Worm (Caenorhabditis elegans) whole organism, late embryonic: ENCODE results near the gene apa-2.
A peak's percentile ranks its signal among the peaks of the same experiment; 100 is the strongest.

ENCODE experiments used
- C08G9.2 ChIP-seq: sonication (generic microtip); optimal IDR thresholded peaks from 2 replicates; lab custom pipeline; 2016; ENCODE audit warnings: mild to moderate bottlenecking, missing genetic modification characterization, moderate library complexity, missing compliant biosample characterization
- F13H6.1 ChIP-seq: sonication (generic microtip); optimal IDR thresholded peaks from 2 replicates; lab custom pipeline; 2016; ENCODE audit warnings: missing genetic modification characterization, missing compliant biosample characterization
- K02D7.2 ChIP-seq: sonication (generic microtip); optimal IDR thresholded peaks from 2 replicates; lab custom pipeline; 2017; ENCODE audit warnings: mild to moderate bottlenecking, missing genetic modification characterization, missing compliant biosample characterization
- Y22D7AL.16 ChIP-seq: sonication (generic microtip); optimal IDR thresholded peaks from 2 replicates; lab custom pipeline; 2016; ENCODE audit warnings: missing genetic modification characterization, missing compliant biosample characterization
- ahr-1 ChIP-seq: sonication (generic microtip); optimal IDR thresholded peaks from 2 replicates; lab custom pipeline; 2016; ENCODE audit warnings: missing genetic modification characterization, missing compliant biosample characterization
- ama-1 ChIP-seq: fragments of 150-350 bp; optimal IDR thresholded peaks from 2 replicates; lab custom pipeline; 2014
- ceh-14 ChIP-seq: sonication (generic microtip); optimal IDR thresholded peaks from 2 replicates; lab custom pipeline; 2016; ENCODE audit warnings: missing genotype, missing genetic modification characterization, missing compliant biosample characterization
- ceh-18 ChIP-seq: sonication (generic microtip); optimal IDR thresholded peaks from 2 replicates; lab custom pipeline; 2016; ENCODE audit warnings: missing genetic modification characterization, missing compliant biosample characterization
- ceh-19 ChIP-seq: fragments of 200-800 bp; sonication (Bioruptor generic); optimal IDR thresholded peaks from 2 replicates; lab custom pipeline; 2018; ENCODE audit warnings: mild to moderate bottlenecking, missing genetic modification characterization, missing compliant biosample characterization
- ceh-2 ChIP-seq: sonication (generic microtip); optimal IDR thresholded peaks from 2 replicates; lab custom pipeline; 2016; ENCODE audit warnings: missing genotype, missing genetic modification characterization, missing compliant biosample characterization
- ceh-30 ChIP-seq: fragments of 150-350 bp; optimal IDR thresholded peaks from 2 replicates; lab custom pipeline; 2014; ENCODE audit warnings: missing biosample characterization, missing genetic modification characterization
- ceh-31 ChIP-seq: sonication (generic microtip); optimal IDR thresholded peaks from 2 replicates; lab custom pipeline; 2016; ENCODE audit warnings: missing genetic modification characterization, missing compliant biosample characterization
- ceh-34 ChIP-seq: sonication (generic microtip); optimal IDR thresholded peaks from 2 replicates; lab custom pipeline; 2016; ENCODE audit warnings: mild to moderate bottlenecking, missing genetic modification characterization, missing compliant biosample characterization
- ceh-45 ChIP-seq: fragments of 200-800 bp; sonication (Bioruptor generic); IDR thresholded peaks from 2 replicates; pipeline ENCODE4 v1.3.6; 2022; ENCODE audit warnings: missing genetic modification reagents, missing genetic modification characterization, missing compliant biosample characterization
- ceh-48 ChIP-seq: sonication (generic microtip); optimal IDR thresholded peaks from 2 replicates; lab custom pipeline; 2016; ENCODE audit warnings: missing genetic modification characterization, inconsistent platforms, missing compliant biosample characterization
- ceh-6 ChIP-seq: fragments of 200-800 bp; sonication (Bioruptor generic); optimal IDR thresholded peaks from 2 replicates; lab custom pipeline; 2018; ENCODE audit warnings: mild to moderate bottlenecking, missing genetic modification characterization, missing compliant biosample characterization
- che-1 ChIP-seq: sonication (generic microtip); optimal IDR thresholded peaks from 2 replicates; lab custom pipeline; 2016; ENCODE audit warnings: mild to moderate bottlenecking, missing genetic modification characterization, missing compliant biosample characterization
- dve-1 ChIP-seq: sonication (generic microtip); optimal IDR thresholded peaks from 2 replicates; lab custom pipeline; 2017; ENCODE audit warnings: antibody characterized with exemption, mild to moderate bottlenecking, missing genetic modification characterization, missing compliant biosample characterization
- elt-2 ChIP-seq: sonication (generic microtip); optimal IDR thresholded peaks from 2 replicates; lab custom pipeline; 2016; ENCODE audit warnings: missing genetic modification reagents, missing genetic modification characterization, missing compliant biosample characterization
- elt-4 ChIP-seq: sonication (generic microtip); optimal IDR thresholded peaks from 2 replicates; lab custom pipeline; 2016; ENCODE audit warnings: missing genetic modification characterization, missing compliant biosample characterization
- ets-4 ChIP-seq: sonication (generic microtip); optimal IDR thresholded peaks from 2 replicates; lab custom pipeline; 2016; ENCODE audit warnings: missing genetic modification characterization, missing compliant biosample characterization
- eyg-1 ChIP-seq: sonication (generic microtip); optimal IDR thresholded peaks from 2 replicates; lab custom pipeline; 2016; ENCODE audit warnings: missing genotype, missing genetic modification characterization, missing compliant biosample characterization
- fax-1 ChIP-seq: sonication (generic microtip); optimal IDR thresholded peaks from 2 replicates; lab custom pipeline; 2016; ENCODE audit warnings: missing genotype, missing genetic modification characterization, missing compliant biosample characterization
- fkh-10 ChIP-seq: fragments of 150-350 bp; optimal IDR thresholded peaks from 2 replicates; lab custom pipeline; 2014; ENCODE audit warnings: missing biosample characterization, missing genetic modification reagents, missing genetic modification characterization
- fkh-6 ChIP-seq: sonication (generic microtip); optimal IDR thresholded peaks from 2 replicates; lab custom pipeline; 2016; ENCODE audit warnings: missing genetic modification characterization, missing compliant biosample characterization
- gmeb-2 ChIP-seq: sonication (generic microtip); optimal IDR thresholded peaks from 2 replicates; lab custom pipeline; 2016; ENCODE audit warnings: missing genetic modification characterization, inconsistent platforms, missing compliant biosample characterization
- hlh-13 ChIP-seq: fragments of 200-800 bp; sonication (Bioruptor generic); optimal IDR thresholded peaks from 2 replicates; lab custom pipeline; 2018; ENCODE audit warnings: mild to moderate bottlenecking, missing genetic modification characterization, missing compliant biosample characterization
- hlh-30 ChIP-seq: sonication (generic microtip); optimal IDR thresholded peaks from 2 replicates; lab custom pipeline; 2017; ENCODE audit warnings: antibody characterized with exemption, missing genetic modification characterization, missing compliant biosample characterization; ENCODE audit not compliant: insufficient read depth
- hlh-8 ChIP-seq: sonication (generic microtip); optimal IDR thresholded peaks from 2 replicates; lab custom pipeline; 2016; ENCODE audit warnings: missing genotype, missing genetic modification characterization, missing compliant biosample characterization
- lim-6 ChIP-seq: sonication (generic microtip); optimal IDR thresholded peaks from 2 replicates; lab custom pipeline; 2016; ENCODE audit warnings: missing genetic modification characterization, missing compliant biosample characterization
- lin-11 ChIP-seq: fragments of 200-800 bp; sonication (Bioruptor generic); optimal IDR thresholded peaks from 2 replicates; lab custom pipeline; 2018; ENCODE audit warnings: mild to moderate bottlenecking, missing genetic modification characterization, missing compliant biosample characterization
- madf-2 ChIP-seq: sonication (generic microtip); optimal IDR thresholded peaks from 2 replicates; lab custom pipeline; 2017; ENCODE audit warnings: missing genetic modification characterization, missing compliant biosample characterization
- mec-3 ChIP-seq: sonication (generic microtip); optimal IDR thresholded peaks from 2 replicates; lab custom pipeline; 2016; ENCODE audit warnings: borderline replicate concordance, missing genetic modification characterization, missing compliant biosample characterization
- npax-4 ChIP-seq: sonication (generic microtip); optimal IDR thresholded peaks from 2 replicates; lab custom pipeline; 2016; ENCODE audit warnings: missing genetic modification characterization, missing compliant biosample characterization
- pag-3 ChIP-seq: sonication (generic microtip); optimal IDR thresholded peaks from 2 replicates; lab custom pipeline; 2016; ENCODE audit warnings: missing compliant biosample characterization, missing genetic modification characterization, borderline replicate concordance
- pax-1 ChIP-seq: fragments of 150-350 bp; optimal IDR thresholded peaks from 2 replicates; lab custom pipeline; 2014; ENCODE audit warnings: missing biosample characterization, missing genetic modification characterization
- ref-2 ChIP-seq: sonication (generic microtip); optimal IDR thresholded peaks from 2 replicates; lab custom pipeline; 2016; ENCODE audit warnings: missing genetic modification characterization, missing compliant biosample characterization
- rnt-1 ChIP-seq: sonication (generic microtip); optimal IDR thresholded peaks from 2 replicates; lab custom pipeline; 2016; ENCODE audit warnings: missing genetic modification characterization, missing compliant biosample characterization
- sdc-2 ChIP-seq: sonication (generic microtip); optimal IDR thresholded peaks from 2 replicates; lab custom pipeline; 2016; ENCODE audit warnings: missing genotype, missing genetic modification characterization, missing compliant biosample characterization
- tbx-2 ChIP-seq: sonication (generic microtip); optimal IDR thresholded peaks from 2 replicates; lab custom pipeline; 2016; ENCODE audit warnings: missing genetic modification characterization, missing compliant biosample characterization
- tbx-7 ChIP-seq: sonication (generic microtip); optimal IDR thresholded peaks from 2 replicates; lab custom pipeline; 2016; ENCODE audit warnings: missing genotype, missing genetic modification characterization, missing compliant biosample characterization
- ttx-3 ChIP-seq: sonication (generic microtip); optimal IDR thresholded peaks from 2 replicates; lab custom pipeline; 2016; ENCODE audit warnings: missing genetic modification reagents, missing genetic modification characterization, missing compliant biosample characterization
- unc-42 ChIP-seq: sonication (generic microtip); optimal IDR thresholded peaks from 2 replicates; lab custom pipeline; 2016; ENCODE audit warnings: missing genotype, missing genetic modification characterization, missing compliant biosample characterization
- unc-55 ChIP-seq: sonication (generic microtip); optimal IDR thresholded peaks from 2 replicates; lab custom pipeline; 2017; ENCODE audit warnings: missing biosample characterization, missing genetic modification reagents, missing genetic modification characterization
- unc-86 ChIP-seq: sonication (generic microtip); optimal IDR thresholded peaks from 2 replicates; lab custom pipeline; 2016; ENCODE audit warnings: missing genetic modification characterization, missing compliant biosample characterization
- zip-5 ChIP-seq: sonication (generic microtip); optimal IDR thresholded peaks from 2 replicates; lab custom pipeline; 2016; ENCODE audit warnings: missing genetic modification characterization, missing compliant biosample characterization
- ztf-16 ChIP-seq: sonication (generic microtip); optimal IDR thresholded peaks from 2 replicates; lab custom pipeline; 2017; ENCODE audit warnings: missing genetic modification characterization, missing compliant biosample characterization

apa-2 gene

ce11 chrX:9338375-9338774 lies at the start of gene apa-2:
Gene apa-2 (plus strand): TSS chrX:9338675.
- TF ChIP-seq madf-2 (tag; lab: Kevin White, UChicago): no peak
- TF ChIP-seq mec-3 (tag; lab: Kevin White, UChicago): no peak
- no peak for TF ChIP-seq hlh-13 (GFP tag; lab: Kevin White, UChicago)
- TF ChIP-seq ceh-45 (GFP tag; lab: Robert Waterston, UW): no peak
- TF ChIP-seq elt-2 (tag; lab: Kevin White, UChicago): no peak
- no peak for TF ChIP-seq rnt-1 (tag; lab: Kevin White, UChicago)
- no peak for TF ChIP-seq hlh-30 (tag; lab: Kevin White, UChicago)
- no peak for TF ChIP-seq pag-3 (tag; lab: Kevin White, UChicago)
- no peak for TF ChIP-seq ceh-6
- no peak for TF ChIP-seq unc-86 (tag; lab: Kevin White, UChicago)

ce11 chrX:9291345-9291744 lies 47.1 kb upstream of the apa-2 start, which contains the start of gene B0416.3:
Gene B0416.3 (plus strand): TSS chrX:9291645.
- no peak for TF ChIP-seq gmeb-2 (tag; lab: Kevin White, UChicago)
- TF ChIP-seq C08G9.2 (tag; lab: Kevin White, UChicago): no peak
- TF ChIP-seq ceh-34: no peak
- TF ChIP-seq ztf-16 (tag; lab: Kevin White, UChicago): no peak
- no peak for TF ChIP-seq che-1 (tag; lab: Kevin White, UChicago)

ce11 chrX:9295471-9295870 lies 43.0 kb upstream of the apa-2 start:
- TF ChIP-seq pax-1 (tag; lab: Kevin White, UChicago) (no peak), unc-86 (tag; lab: Kevin White, UChicago) (no peak), hlh-8 (tag; lab: Kevin White, UChicago) (no peak), zip-5 (tag; lab: Kevin White, UChicago) (no peak), tbx-2 (tag; lab: Kevin White, UChicago) (no peak), fax-1 (tag; lab: Kevin White, UChicago) (no peak), eyg-1 (tag; lab: Kevin White, UChicago) (no peak)

ce11 chrX:9296591-9296990 lies 41.9 kb upstream of the apa-2 start, which contains the start of gene gly-13:
Gene gly-13 (minus strand): TSS chrX:9296622.
- TF ChIP-seq eyg-1 (tag; lab: Kevin White, UChicago) (no peak), ref-2 (tag; lab: Kevin White, UChicago) (peak; percentile 44), Y22D7AL.16 (tag; lab: Kevin White, UChicago) (peak; percentile 30), madf-2 (tag; lab: Kevin White, UChicago) (peak; percentile 43), fkh-10 (GFP tag; lab: Kevin White, UChicago) (no peak), ceh-18 (tag; lab: Kevin White, UChicago) (no peak), npax-4 (peak; percentile 39), lim-6 (tag; lab: Kevin White, UChicago) (no peak), elt-2 (tag; lab: Kevin White, UChicago) (peak; percentile 82), ceh-19 (GFP tag; lab: Kevin White, UChicago) (peak; percentile 80), ceh-30 (tag; lab: Kevin White, UChicago) (no peak), sdc-2 (no peak), hlh-8 (tag; lab: Kevin White, UChicago) (peak; percentile 57), elt-4 (no peak), ahr-1 (tag; lab: Kevin White, UChicago) (peak; percentile 9), dve-1 (tag; lab: Kevin White, UChicago) (peak; percentile 2), lin-11 (tag; lab: Kevin White, UChicago) (peak; percentile 46), unc-55 (no peak), ztf-16 (tag; lab: Kevin White, UChicago) (peak; percentile 43), hlh-13 (GFP tag; lab: Kevin White, UChicago) (peak; percentile 48), ets-4 (tag; lab: Kevin White, UChicago) (peak; percentile 20), ttx-3 (peak; percentile 71), fkh-6 (peak; percentile 29), unc-42 (tag; lab: Kevin White, UChicago) (peak; percentile 23), rnt-1 (tag; lab: Kevin White, UChicago) (peak; percentile 62), ceh-14 (peak; percentile 63), ceh-34 (peak; percentile 40), ceh-31 (peak; percentile 57), ceh-2 (tag; lab: Kevin White, UChicago) (peak; percentile 38), ceh-48 (tag; lab: Kevin White, UChicago) (no peak), F13H6.1 (peak; percentile 37), ama-1 (no peak), K02D7.2 (tag; lab: Kevin White, UChicago) (no peak), tbx-7 (tag; lab: Kevin White, UChicago) (no peak)
